Worm (Caenorhabditis elegans): ENCODE data around the gene Y81G3A.2.
"Not testable (repeated sequence)": the region's sequence is repeated elsewhere in the genome, so short reads cannot be mapped to it uniquely, and the experiment has no call there.

The Y81G3A.2 gene

DNA sequence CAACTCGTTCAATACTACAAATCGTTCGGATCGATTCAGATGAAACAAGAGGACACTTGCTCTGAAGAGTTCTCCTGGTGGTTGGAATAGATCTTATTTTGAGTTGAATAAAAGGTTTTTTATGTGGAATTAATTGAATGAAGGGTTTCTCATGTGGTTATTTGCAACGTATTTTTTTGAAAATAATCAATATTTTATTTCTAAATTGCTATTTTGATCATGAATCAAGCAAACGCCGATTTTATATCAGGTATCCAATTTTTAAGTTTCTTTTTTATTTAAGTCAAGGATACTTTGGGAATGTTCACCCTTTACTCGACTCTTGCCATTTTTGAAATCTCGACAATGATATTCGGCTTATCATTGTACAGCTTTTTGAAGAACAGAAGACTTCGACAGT is at the start of gene Y81G3A.2:
Gene Y81G3A.2 (plus strand): TSS at position 301 of the 400 bp plus-strand sequence.
- TF ChIP-seq klf-2 (GFP tag; conservative IDR thresholded peaks at IDR 0.05); med-1 (GFP tag; optimal IDR thresholded peaks at IDR 0.05; ENCODE audit: insufficient read depth); flt-1 (GFP tag; IDR thresholded peaks at IDR 0.05): not testable (repeated sequence)

DNA sequence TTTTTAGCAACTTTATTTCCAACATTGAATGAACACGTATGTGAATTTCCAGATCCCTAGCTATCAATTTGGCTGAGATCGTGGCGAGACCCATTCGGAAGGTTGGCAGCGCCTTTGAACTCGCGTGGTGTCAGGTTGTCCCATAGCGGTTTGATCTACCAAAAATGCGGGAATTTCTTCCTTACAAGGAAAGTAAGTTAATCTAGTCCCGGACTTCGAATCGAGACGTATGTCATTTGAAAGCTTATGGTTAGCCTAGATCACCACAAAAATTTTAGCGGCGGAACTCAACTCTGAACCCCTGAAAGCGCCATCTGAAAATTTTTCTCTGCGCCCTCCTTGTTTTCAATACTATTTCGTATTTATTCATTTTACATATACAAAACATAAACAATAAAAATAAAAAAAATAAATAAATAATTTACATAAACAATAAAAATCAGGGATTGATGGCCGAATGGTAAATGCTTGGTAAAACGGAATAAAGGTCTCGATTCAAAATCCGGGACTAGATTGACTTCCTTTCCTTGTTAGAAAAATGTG is 49.0 kb upstream of the Y81G3A.2 start, which contains the start of gene F18A11.2:
Gene F18A11.2 (plus strand): TSS at position 51 of the 543 bp plus-strand sequence.
- TF ChIP-seq ztf-29 (GFP tag; IDR thresholded peaks at IDR 0.05); ztf-23 (GFP tag; IDR thresholded peaks at IDR 0.05); med-1 (GFP tag; optimal IDR thresholded peaks at IDR 0.05; ENCODE audit: insufficient read depth): not testable (repeated sequence)

DNA sequence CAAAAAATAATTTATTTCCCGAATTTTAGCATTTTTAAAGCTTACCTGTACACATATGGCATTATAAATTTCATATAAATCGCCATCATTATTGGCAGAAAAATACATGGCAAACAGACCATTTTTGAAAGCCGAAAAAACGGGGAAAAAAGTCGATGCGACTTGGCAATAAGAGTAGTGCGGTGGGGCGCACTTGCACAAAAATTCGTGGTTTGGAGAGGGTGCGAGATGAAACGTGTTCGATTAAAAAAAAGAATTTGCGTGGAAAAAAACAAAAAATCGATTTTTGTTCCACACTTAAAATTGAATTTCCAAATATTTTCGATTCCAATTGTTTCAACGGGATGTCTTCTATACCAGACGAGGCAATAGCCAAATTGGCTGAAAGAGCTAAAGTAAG is 44.0 kb upstream of the Y81G3A.2 start, which contains the start of gene F18A11.3:
Gene F18A11.3 (minus strand): TSS at position 125 of the 400 bp plus-strand sequence.
- TF ChIP-seq ztf-29 (GFP tag; IDR thresholded peaks at IDR 0.05) = 0 out of 2 replicates have a peak, but pooled peaks have one; percentile 48
- TF ChIP-seq ref-1 (GFP tag; conservative IDR thresholded peaks at IDR 0.05) = no peak
- TF ChIP-seq cog-1 (tag; optimal IDR thresholded peaks at IDR 0.05) = no peak
- TF ChIP-seq flt-1 (GFP tag; IDR thresholded peaks at IDR 0.05) = no peak

DNA sequence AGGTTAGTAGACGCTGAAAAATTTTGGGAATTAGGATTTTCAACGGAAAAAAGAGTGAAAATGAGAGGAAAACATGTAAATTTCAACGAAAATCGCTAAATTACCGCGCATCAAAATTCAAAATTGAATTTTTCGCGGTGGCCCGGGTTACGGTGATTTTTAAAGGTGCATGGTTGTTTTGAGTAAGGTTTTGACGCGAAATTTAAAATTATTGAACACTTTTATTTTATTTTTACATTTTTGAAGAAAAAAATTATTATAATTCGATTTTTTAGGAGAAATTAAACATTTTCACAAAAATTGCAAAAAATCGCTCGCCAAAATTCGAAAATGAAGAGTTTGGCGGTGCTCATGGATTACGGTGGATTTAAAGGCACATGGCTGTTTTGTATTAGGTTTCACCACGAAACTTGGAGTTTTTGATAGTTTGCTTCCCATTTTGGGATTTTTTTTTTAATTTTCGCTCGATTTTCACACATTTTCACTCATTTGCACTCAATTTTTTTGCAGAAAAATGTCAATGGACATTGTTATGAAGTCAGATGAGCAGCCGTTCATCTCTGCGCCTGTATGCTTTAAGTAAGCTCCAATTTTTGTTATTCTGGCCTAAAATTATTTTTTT is 37.2 kb upstream of the Y81G3A.2 start, which contains the start of gene puf-6:
Gene puf-6 (minus strand): TSS at position 13 of the 622 bp plus-strand sequence.
- TF ChIP-seq flt-1, tab-1, T22C8.4 (GFP tag; IDR thresholded peaks at IDR 0.05): not testable (repeated sequence)

DNA sequence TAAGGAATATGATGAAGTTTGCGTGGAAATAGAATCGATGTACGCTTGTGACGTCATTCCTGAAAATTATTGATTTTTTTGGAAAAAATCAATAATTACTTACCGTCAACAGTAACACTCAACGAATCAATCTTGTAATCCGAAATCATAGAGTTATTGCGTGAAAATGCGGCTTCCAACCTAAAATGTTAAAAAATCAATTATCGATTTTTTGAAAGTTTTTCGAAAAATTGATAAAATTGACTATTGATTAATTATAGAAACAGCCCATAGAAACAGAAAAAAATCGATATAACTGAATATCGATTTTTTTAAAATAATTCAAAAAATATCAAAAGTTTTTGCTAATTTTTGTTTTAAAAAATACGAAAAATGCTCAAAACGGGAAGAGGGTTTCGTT is 33.6 kb upstream of the Y81G3A.2 start, which contains the start of gene F42G4.7:
Gene F42G4.7 (minus strand): TSS at position 185 of the 400 bp plus-strand sequence.
- TF ChIP-seq T22C8.4 (GFP tag; IDR thresholded peaks at IDR 0.05) = peak; percentile 86

DNA sequence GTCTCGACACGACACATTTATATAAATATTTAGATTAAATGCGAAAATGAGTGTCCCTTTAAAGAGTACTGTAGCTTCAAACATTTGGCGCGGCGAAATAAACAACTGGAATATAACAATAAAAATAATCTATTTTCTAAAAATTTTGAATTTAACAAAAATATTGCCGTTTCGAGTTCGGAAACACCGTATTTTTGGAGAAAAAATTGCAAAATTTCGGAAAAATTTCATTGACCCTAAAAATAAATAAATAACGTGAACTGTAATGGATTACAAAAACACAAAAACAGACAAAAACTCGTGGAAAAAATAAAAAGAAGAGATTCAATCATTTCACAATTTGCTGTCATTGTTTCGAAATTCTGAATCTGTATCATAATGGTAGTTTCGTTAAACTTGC is 33.1 kb upstream of the Y81G3A.2 start, which contains the start of gene F42G4.2:
Gene F42G4.2 (plus strand): TSS at position 301 of the 400 bp plus-strand sequence.
- not testable (repeated sequence) for TF ChIP-seq med-1 (GFP tag; optimal IDR thresholded peaks at IDR 0.05; ENCODE audit: insufficient read depth); cog-1 (tag; optimal IDR thresholded peaks at IDR 0.05); T22C8.4 (GFP tag; IDR thresholded peaks at IDR 0.05)

DNA sequence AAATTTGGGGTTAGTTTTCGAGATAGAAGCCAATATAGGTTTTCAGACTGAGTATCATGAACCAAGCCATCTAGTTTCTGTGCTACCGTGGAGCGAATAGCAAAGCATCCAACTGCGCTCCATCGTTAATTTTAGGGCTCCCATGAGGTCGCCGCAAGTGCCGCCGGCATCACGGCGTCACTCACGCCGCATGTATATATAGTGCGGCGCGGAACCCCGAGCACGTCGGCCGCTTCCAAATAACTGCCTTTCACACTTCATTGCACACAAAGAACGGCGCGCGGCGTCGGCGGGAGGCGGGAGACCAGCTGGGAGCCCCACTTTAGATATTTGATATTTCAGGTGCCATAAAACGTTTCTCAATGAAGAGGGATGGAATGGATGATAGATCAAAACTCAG is 30.7 kb upstream of the Y81G3A.2 start:
- TF ChIP-seq ztf-29 (GFP tag; IDR thresholded peaks at IDR 0.05) = no peak
- TF ChIP-seq flt-1 (GFP tag; IDR thresholded peaks at IDR 0.05) = no peak
- no peak for TF ChIP-seq ztf-23 (GFP tag; IDR thresholded peaks at IDR 0.05)
- no peak for TF ChIP-seq tab-1 (GFP tag; IDR thresholded peaks at IDR 0.05)
- no peak for TF ChIP-seq cog-1 (tag; optimal IDR thresholded peaks at IDR 0.05)
- TF ChIP-seq klf-2 (GFP tag; conservative IDR thresholded peaks at IDR 0.05) = no peak
- TF ChIP-seq T22C8.4 (GFP tag; IDR thresholded peaks at IDR 0.05) = no peak
- TF ChIP-seq med-1 (GFP tag; optimal IDR thresholded peaks at IDR 0.05; ENCODE audit: insufficient read depth) = no peak
- TF ChIP-seq ref-1 (GFP tag; conservative IDR thresholded peaks at IDR 0.05) = no peak

DNA sequence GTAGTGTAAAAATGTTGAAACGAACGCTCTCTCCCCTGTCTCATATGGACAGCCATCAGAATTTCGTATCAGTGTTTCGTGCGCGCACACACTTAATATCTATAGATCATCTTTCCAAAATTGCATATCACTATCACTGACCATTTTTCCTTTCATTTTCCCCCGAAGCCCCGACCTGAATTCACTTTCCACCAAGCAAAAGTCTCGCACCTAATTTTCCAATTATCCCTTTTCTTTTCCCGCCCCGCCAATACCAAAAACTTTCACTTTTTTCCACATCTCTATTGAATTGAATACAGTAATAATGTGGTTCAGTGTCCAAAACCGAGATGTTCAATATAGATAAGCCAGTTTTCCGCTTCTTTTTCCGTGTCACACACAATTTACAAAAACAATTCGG is 27.3 kb upstream of the Y81G3A.2 start:
- TF ChIP-seq T22C8.4 (GFP tag; IDR thresholded peaks at IDR 0.05) (no peak), ztf-23 (GFP tag; IDR thresholded peaks at IDR 0.05) (no peak)

DNA sequence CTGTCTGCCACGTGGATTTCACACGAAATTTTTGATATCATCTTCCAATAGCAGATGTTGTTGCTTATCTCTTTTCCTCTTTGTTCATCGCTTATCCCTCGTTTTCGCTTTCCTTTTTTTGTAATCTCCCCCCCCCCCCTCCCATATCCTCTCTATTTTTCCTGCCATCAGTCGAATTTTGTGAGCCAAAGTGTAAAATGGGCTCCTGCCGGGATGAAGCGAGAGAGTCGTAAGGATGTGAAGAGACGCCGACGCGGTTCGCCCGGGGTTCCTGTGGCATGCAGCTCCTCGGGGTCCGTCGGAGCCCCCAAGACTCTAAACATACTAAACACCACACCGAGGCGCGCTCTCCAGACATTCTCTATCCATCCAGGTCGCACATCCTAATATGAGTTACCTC is 24.1 kb upstream of the Y81G3A.2 start, which contains the start of gene zyx-1:
Gene zyx-1 (plus strand): TSS at position 331 of the 400 bp plus-strand sequence.
- TF ChIP-seq ztf-29 (GFP tag; IDR thresholded peaks at IDR 0.05) = no peak
- TF ChIP-seq ref-1 (GFP tag; conservative IDR thresholded peaks at IDR 0.05) = no peak
- no peak for TF ChIP-seq klf-2 (GFP tag; conservative IDR thresholded peaks at IDR 0.05)
- TF ChIP-seq cog-1 (tag; optimal IDR thresholded peaks at IDR 0.05) = no peak
- TF ChIP-seq T22C8.4 (GFP tag; IDR thresholded peaks at IDR 0.05) = no peak
- TF ChIP-seq flt-1 (GFP tag; IDR thresholded peaks at IDR 0.05) = no peak
- no peak for TF ChIP-seq ztf-23 (GFP tag; IDR thresholded peaks at IDR 0.05)
- TF ChIP-seq tab-1 (GFP tag; IDR thresholded peaks at IDR 0.05) = no peak
- no peak for TF ChIP-seq med-1 (GFP tag; optimal IDR thresholded peaks at IDR 0.05; ENCODE audit: insufficient read depth)

DNA sequence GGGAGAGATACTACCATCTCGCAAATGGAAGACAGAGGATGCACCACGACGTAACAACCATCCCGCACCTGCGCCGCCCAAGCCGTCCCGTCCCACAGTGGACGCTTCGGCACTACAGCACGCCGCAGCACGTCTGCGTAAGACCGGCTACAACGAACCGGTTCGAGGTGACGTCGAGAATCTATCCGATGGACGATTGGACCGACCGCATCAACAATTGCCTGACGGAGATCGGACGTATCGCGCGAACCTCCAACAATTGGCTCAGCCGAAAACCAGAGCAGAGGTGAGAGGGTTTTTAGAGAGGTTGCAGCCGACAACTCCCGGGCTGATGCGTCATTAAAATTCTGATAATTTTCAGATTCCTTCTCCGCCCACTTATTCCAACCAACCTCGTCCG is 21.5 kb upstream of the Y81G3A.2 start:
- TF ChIP-seq T22C8.4 (GFP tag; IDR thresholded peaks at IDR 0.05) (no peak), ztf-23 (GFP tag; IDR thresholded peaks at IDR 0.05) (no peak), flt-1 (GFP tag; IDR thresholded peaks at IDR 0.05) (no peak), ref-1 (GFP tag; conservative IDR thresholded peaks at IDR 0.05) (no peak), klf-2 (GFP tag; conservative IDR thresholded peaks at IDR 0.05) (no peak), med-1 (GFP tag; optimal IDR thresholded peaks at IDR 0.05; ENCODE audit: insufficient read depth) (no peak), cog-1 (tag; optimal IDR thresholded peaks at IDR 0.05) (no peak), tab-1 (GFP tag; IDR thresholded peaks at IDR 0.05) (no peak), ztf-29 (GFP tag; IDR thresholded peaks at IDR 0.05) (no peak)

DNA sequence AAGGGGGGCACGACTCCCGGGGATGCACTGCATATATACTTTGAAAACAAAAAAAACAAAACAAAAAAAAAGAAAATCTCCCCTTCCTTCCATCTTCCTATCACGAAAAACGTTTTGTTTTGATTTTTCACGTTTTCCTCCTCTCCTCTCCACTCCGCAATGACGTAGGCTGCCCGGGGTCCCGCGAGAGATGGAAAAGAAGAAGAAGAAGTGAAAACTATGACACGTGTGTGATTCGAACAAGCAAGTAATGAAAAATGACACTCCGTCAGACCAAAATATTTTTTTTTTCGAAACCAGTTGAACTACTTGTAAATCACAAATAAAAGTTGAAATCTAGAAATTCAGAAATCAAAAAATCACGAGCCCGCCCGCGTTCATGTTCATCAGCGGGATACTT is 15.5 kb upstream of the Y81G3A.2 start:
- TF ChIP-seq ref-1 (GFP tag; conservative IDR thresholded peaks at IDR 0.05) (no peak), flt-1 (GFP tag; IDR thresholded peaks at IDR 0.05) (no peak), cog-1 (tag; optimal IDR thresholded peaks at IDR 0.05) (no peak), ztf-23 (GFP tag; IDR thresholded peaks at IDR 0.05) (no peak), klf-2 (GFP tag; conservative IDR thresholded peaks at IDR 0.05) (no peak), T22C8.4 (GFP tag; IDR thresholded peaks at IDR 0.05) (no peak), tab-1 (GFP tag; IDR thresholded peaks at IDR 0.05) (no peak), ztf-29 (GFP tag; IDR thresholded peaks at IDR 0.05) (no peak), med-1 (GFP tag; optimal IDR thresholded peaks at IDR 0.05; ENCODE audit: insufficient read depth) (no peak)
